Fruit fly (Drosophila melanogaster) S2 (cell line): Measurements from ENCODE around the gene GlnRS.

Experiments
- CG8478 ChIP-seq: fragments of >200 bp; optimal IDR thresholded peaks from 2 replicates; lab custom pipeline; 2018
- CTCF ChIP-seq, 2 experiments: fragments of >200 bp; optimal IDR thresholded peaks; 2 replicates each; lab custom pipeline; 2018

DNA sequence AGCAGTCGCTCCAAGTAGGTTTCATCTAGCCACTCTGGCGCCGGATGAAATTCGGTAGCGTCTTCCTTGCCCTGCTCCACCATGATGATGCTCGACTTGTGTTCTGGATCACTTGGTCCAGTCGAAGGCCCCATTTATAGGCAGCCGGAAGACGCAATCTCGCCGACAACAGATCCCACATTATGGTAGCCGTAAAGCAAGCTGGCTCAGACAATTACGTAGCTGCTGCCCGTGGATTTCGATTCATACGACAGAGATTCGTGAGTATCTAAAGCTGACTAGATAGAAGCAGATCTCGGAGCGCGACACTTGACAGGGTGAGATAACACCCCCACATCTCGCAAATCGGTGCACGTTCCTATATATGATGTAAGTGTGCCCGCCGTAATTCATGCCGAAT lies 11.6 kb upstream of the GlnRS start, which contains the start of gene CG10513:
- TF ChIP-seq CG8478 (lab: Kevin White, UChicago) (no peak), CTCF (optimal IDR thresholded peaks at IDR 0.05; lab: Kevin White, UChicago) (no peak)
